Fruit fly (Drosophila melanogaster) whole organism: ENCODE results near the gene Zip89B.

Experiments
- CG8478 ChIP-seq: fragments of >200 bp; optimal IDR thresholded peaks from 2 replicates; lab custom pipeline; 2018; ENCODE audit warnings: inconsistent platforms
- Dll ChIP-seq: fragments of >200 bp; optimal IDR thresholded peaks from 2 replicates; lab custom pipeline; 2017
- EcR ChIP-seq, 2 experiments: fragments of >200 bp; optimal IDR thresholded peaks; 2 replicates each; lab custom pipeline; 2017; ENCODE audit warnings: missing biosample characterization in 2 of 2, missing genetic modification characterization in 2 of 2, missing genetic modification reagents in 2 of 2
- pan ChIP-seq: fragments of >200 bp; optimal IDR thresholded peaks from 2 replicates; lab custom pipeline; 2017
- psq ChIP-seq: fragments of >200 bp; optimal IDR thresholded peaks from 2 replicates; lab custom pipeline; 2017
- usp ChIP-seq: fragments of >200 bp; optimal IDR thresholded peaks from 2 replicates; lab custom pipeline; 2017; ENCODE audit warnings: missing biosample characterization, missing genetic modification characterization, mixed read lengths

dm6 chr3R:16356863-16357215 lies 51.3 kb downstream of the Zip89B start, which contains the start of gene CG10311:
- TF ChIP-seq pan (lab: Kevin White, UChicago) = no peak
- TF ChIP-seq EcR (GFP tag; optimal IDR thresholded peaks at IDR 0.05; lab: Kevin White, UChicago) = no peak
- TF ChIP-seq psq (lab: Kevin White, UChicago) = no peak
- TF ChIP-seq Dll (lab: Kevin White, UChicago) = no peak
- no peak for TF ChIP-seq usp (GFP tag; lab: Kevin White, UChicago)
- no peak for TF ChIP-seq CG8478 (lab: Kevin White, UChicago)
